Worm (Caenorhabditis elegans): Measurements from ENCODE around the gene nas-17.
"Not testable (repeated sequence)": the region's sequence is repeated elsewhere in the genome, so short reads cannot be mapped to it uniquely, and the experiment has no call there.

ce11 chrV:11395024-11395423 lies 3.7 kb upstream of the nas-17 start, which contains the start of gene K03B8.4:
- not testable (repeated sequence) for TF ChIP-seq ama-1 (optimal IDR thresholded peaks at IDR 0.05); swsn-7 (tag; optimal IDR thresholded peaks at IDR 0.05); elt-3 (tag; optimal IDR thresholded peaks at IDR 0.05)

Data from whole organism, L1 larva.